Worm (Caenorhabditis elegans) whole organism, young adult: ENCODE measurements around the gene ZK930.4.

Experiments used
- B0261.1 ChIP-seq: sonication (generic microtip); optimal IDR thresholded peaks from 2 replicates; lab custom pipeline; 2016; ENCODE audit warnings: mild to moderate bottlenecking, missing genetic modification characterization, moderate library complexity, missing compliant biosample characterization
- B0336.3 ChIP-seq: fragments of 200-800 bp; sonication (Bioruptor generic); IDR thresholded peaks from 2 replicates; pipeline ENCODE4 v1.3.6; 2022; ENCODE audit warnings: missing genetic modification characterization, missing compliant biosample characterization
- C06A6.2 ChIP-seq: fragments of 200-800 bp; sonication (Bioruptor generic); conservative IDR thresholded peaks from 2 replicates; pipeline ENCODE4 v1.3.6; 2022; ENCODE audit warnings: missing genetic modification characterization, missing compliant biosample characterization
- C17E4.6 ChIP-seq: fragments of 200-800 bp; sonication (Bioruptor generic); IDR thresholded peaks from 2 replicates; pipeline ENCODE4 v1.3.6; 2022; ENCODE audit warnings: missing genetic modification reagents, missing genetic modification characterization, missing compliant biosample characterization
- F10E7.11 ChIP-seq: sonication (generic microtip); optimal IDR thresholded peaks from 2 replicates; lab custom pipeline; 2017; ENCODE audit warnings: mild to moderate bottlenecking, missing genetic modification characterization, moderate library complexity, missing compliant biosample characterization
- F23B12.7 ChIP-seq: sonication (generic microtip); optimal IDR thresholded peaks from 2 replicates; lab custom pipeline; 2017; ENCODE audit warnings: missing genetic modification characterization, mild to moderate bottlenecking, missing compliant biosample characterization, antibody characterized with exemption, moderate library complexity; ENCODE audit not compliant: insufficient read depth
- F37B4.10 ChIP-seq: fragments of 200-800 bp; sonication (Bioruptor generic); IDR thresholded peaks from 2 replicates; pipeline ENCODE4 v1.3.6; 2022; ENCODE audit warnings: missing genetic modification characterization, missing compliant biosample characterization
- F49E8.2 ChIP-seq: sonication (generic microtip); optimal IDR thresholded peaks from 3 replicates; lab custom pipeline; 2017; ENCODE audit warnings: missing genetic modification characterization, mild to moderate bottlenecking, missing compliant biosample characterization, antibody characterized with exemption, moderate library complexity; ENCODE audit not compliant: insufficient read depth
- K11D2.4 ChIP-seq: fragments of 200-800 bp; sonication (Bioruptor generic); IDR thresholded peaks from 2 replicates; pipeline ENCODE4 v1.3.6; 2022; ENCODE audit warnings: missing genetic modification reagents, missing genetic modification characterization, missing compliant biosample characterization
- K12H6.12 ChIP-seq: fragments of 200-800 bp; sonication (Bioruptor generic); optimal IDR thresholded peaks from 2 replicates; lab custom pipeline; 2018; ENCODE audit warnings: mild to moderate bottlenecking, missing genetic modification characterization, missing compliant biosample characterization
- T07F8.4 ChIP-seq: sonication (generic microtip); optimal IDR thresholded peaks from 2 replicates; lab custom pipeline; 2016; ENCODE audit warnings: mild to moderate bottlenecking, missing genetic modification characterization, moderate library complexity, missing compliant biosample characterization
- Y53F4B.3 ChIP-seq: fragments of 200-800 bp; sonication (Bioruptor generic); IDR thresholded peaks from 2 replicates; pipeline ENCODE4 v1.3.6; 2022; ENCODE audit warnings: missing genetic modification reagents, missing genetic modification characterization, missing compliant biosample characterization
- Y67H2A.10 ChIP-seq: fragments of 200-800 bp; sonication (Bioruptor generic); conservative IDR thresholded peaks from 2 replicates; pipeline ENCODE4 v1.3.6; 2022; ENCODE audit warnings: missing genetic modification reagents, missing genetic modification characterization, missing compliant biosample characterization
- Y79H2A.3 ChIP-seq: fragments of 200-800 bp; sonication (Bioruptor generic); conservative IDR thresholded peaks from 2 replicates; pipeline ENCODE4 v1.3.6; 2022; ENCODE audit warnings: missing genetic modification reagents, missing genetic modification characterization, missing compliant biosample characterization
- aptf-2 ChIP-seq: fragments of 200-800 bp; sonication (Bioruptor generic); conservative IDR thresholded peaks from 2 replicates; pipeline ENCODE4 v1.3.6; 2022; ENCODE audit warnings: missing genetic modification reagents, missing genetic modification characterization, missing compliant biosample characterization
- aptf-3 ChIP-seq: fragments of 200-800 bp; sonication (Bioruptor generic); IDR thresholded peaks from 2 replicates; pipeline ENCODE4 v1.3.6; 2022; ENCODE audit warnings: missing genetic modification characterization, missing compliant biosample characterization
- bed-1 ChIP-seq: fragments of 200-800 bp; sonication (Bioruptor generic); IDR thresholded peaks from 2 replicates; pipeline ENCODE4 v1.3.6; 2022; ENCODE audit warnings: missing genetic modification reagents, missing genetic modification characterization, missing compliant biosample characterization
- ccch-3 ChIP-seq: fragments of 200-800 bp; sonication (Bioruptor generic); optimal IDR thresholded peaks from 2 replicates; lab custom pipeline; 2018; ENCODE audit warnings: mild to moderate bottlenecking, missing genetic modification characterization, missing compliant biosample characterization
- cebp-1 ChIP-seq, 2 experiments: fragments of 200-800 bp in 1 of 2; sonication (Bioruptor generic) in 1 of 2; sonication (generic microtip) in 1 of 2; IDR thresholded peaks in 1 of 2; optimal IDR thresholded peaks in 1 of 2; 2 replicates each; pipeline versions ENCODE4 v1.3.6 to Lab custom; 2017 to 2022; ENCODE audit warnings: missing compliant biosample characterization in 2 of 2, missing genetic modification characterization in 2 of 2, mild to moderate bottlenecking in 1 of 2, missing genetic modification reagents in 1 of 2, moderate library complexity in 1 of 2
- cebp-2 ChIP-seq: fragments of 200-800 bp; sonication (Bioruptor generic); IDR thresholded peaks from 2 replicates; pipeline ENCODE4 v1.3.6; 2022; ENCODE audit warnings: missing genetic modification characterization, missing compliant biosample characterization
- ceh-40 ChIP-seq: fragments of 200-800 bp; sonication (Bioruptor generic); IDR thresholded peaks from 2 replicates; pipeline ENCODE4 v1.3.6; 2022; ENCODE audit warnings: missing genetic modification characterization, missing compliant biosample characterization
- ceh-58 ChIP-seq: fragments of 200-800 bp; sonication (Bioruptor generic); IDR thresholded peaks from 2 replicates; pipeline ENCODE4 v1.3.6; 2022; ENCODE audit warnings: missing genetic modification characterization, missing compliant biosample characterization
- ceh-91 ChIP-seq: fragments of 200-800 bp; sonication (Bioruptor generic); IDR thresholded peaks from 2 replicates; pipeline ENCODE4 v1.3.6; 2022; ENCODE audit warnings: missing genetic modification reagents, missing genetic modification characterization, missing compliant biosample characterization
- chd-7 ChIP-seq: sonication (generic microtip); optimal IDR thresholded peaks from 2 replicates; lab custom pipeline; 2016; ENCODE audit warnings: mild to moderate bottlenecking, missing genetic modification characterization, moderate library complexity, missing compliant biosample characterization
- dox-1 ChIP-seq: fragments of 200-800 bp; sonication (Bioruptor generic); IDR thresholded peaks from 2 replicates; pipeline ENCODE4 v1.3.6; 2022; ENCODE audit warnings: missing genetic modification reagents, missing genetic modification characterization, missing compliant biosample characterization
- dpl-1 ChIP-seq: fragments of 150-350 bp; optimal IDR thresholded peaks from 2 replicates; lab custom pipeline; 2014; ENCODE audit warnings: missing biosample characterization, missing genetic modification reagents, missing genetic modification characterization
- egl-18 ChIP-seq: fragments of 200-800 bp; sonication (Bioruptor generic); IDR thresholded peaks from 2 replicates; pipeline ENCODE4 v1.3.6; 2022; ENCODE audit warnings: missing genetic modification reagents, missing genetic modification characterization, missing compliant biosample characterization
- egrh-3 ChIP-seq: fragments of 200-800 bp; sonication (Bioruptor generic); IDR thresholded peaks from 2 replicates; pipeline ENCODE4 v1.3.6; 2022; ENCODE audit warnings: missing genetic modification reagents, missing genetic modification characterization, missing compliant biosample characterization
- ekl-4 ChIP-seq: fragments of 200-800 bp; sonication (Bioruptor generic); IDR thresholded peaks from 2 replicates; pipeline ENCODE4 v1.3.6; 2022; ENCODE audit warnings: missing genetic modification reagents, missing genetic modification characterization, missing compliant biosample characterization
- hlh-12 ChIP-seq: sonication (generic microtip); optimal IDR thresholded peaks from 2 replicates; lab custom pipeline; 2016; ENCODE audit warnings: missing genetic modification characterization, missing compliant biosample characterization
- hmg-20 ChIP-seq: fragments of 200-800 bp; sonication (Bioruptor generic); IDR thresholded peaks from 2 replicates; pipeline ENCODE4 v1.3.6; 2022; ENCODE audit warnings: missing genetic modification reagents, missing genetic modification characterization, missing compliant biosample characterization
- lag-1 ChIP-seq: fragments of 200-800 bp; sonication (Bioruptor generic); IDR thresholded peaks from 2 replicates; pipeline ENCODE4 v1.3.6; 2022; ENCODE audit warnings: missing genetic modification reagents, missing genetic modification characterization, missing compliant biosample characterization
- lin-54 ChIP-seq: fragments of 200-800 bp; sonication (Bioruptor generic); optimal IDR thresholded peaks from 2 replicates; lab custom pipeline; 2018; ENCODE audit warnings: mild to moderate bottlenecking, missing genetic modification characterization, missing compliant biosample characterization
- lir-1 ChIP-seq: fragments of 200-800 bp; sonication (Bioruptor generic); conservative IDR thresholded peaks from 2 replicates; pipeline ENCODE4 v1.3.6; 2022; ENCODE audit warnings: missing genetic modification reagents, missing genetic modification characterization, missing compliant biosample characterization
- lsy-27 ChIP-seq: sonication (generic microtip); optimal IDR thresholded peaks from 2 replicates; lab custom pipeline; 2017; ENCODE audit warnings: missing genetic modification characterization, mild to moderate bottlenecking, missing compliant biosample characterization, antibody characterized with exemption, missing genotype, borderline replicate concordance; ENCODE audit not compliant: insufficient read depth
- mcd-1 ChIP-seq: fragments of 200-800 bp; sonication (Bioruptor generic); IDR thresholded peaks from 2 replicates; pipeline ENCODE4 v1.3.6; 2022; ENCODE audit warnings: missing genetic modification reagents, missing genetic modification characterization, missing compliant biosample characterization
- nfya-2 ChIP-seq: fragments of 200-800 bp; sonication (Bioruptor generic); IDR thresholded peaks from 2 replicates; pipeline ENCODE4 v1.3.6; 2022; ENCODE audit warnings: missing genetic modification reagents, missing genetic modification characterization, missing compliant biosample characterization
- nhr-179 ChIP-seq: sonication (generic microtip); optimal IDR thresholded peaks from 2 replicates; lab custom pipeline; 2016; ENCODE audit warnings: mild to moderate bottlenecking, missing genetic modification characterization, missing compliant biosample characterization
- nhr-27 ChIP-seq: fragments of 200-800 bp; sonication (Bioruptor generic); optimal IDR thresholded peaks from 2 replicates; lab custom pipeline; 2018; ENCODE audit warnings: mild to moderate bottlenecking, missing genetic modification characterization, moderate library complexity, missing compliant biosample characterization
- pha-4 ChIP-seq: fragments of 150-350 bp; sonication (generic microtip); optimal IDR thresholded peaks from 2 replicates; lab custom pipeline; 2014; ENCODE audit warnings: missing biosample characterization, missing genetic modification reagents, missing genetic modification characterization
- snpc-1.1 ChIP-seq: sonication (generic microtip); optimal IDR thresholded peaks from 2 replicates; lab custom pipeline; 2017; ENCODE audit warnings: missing genetic modification characterization, mild to moderate bottlenecking, missing compliant biosample characterization, antibody characterized with exemption, moderate library complexity, missing genotype, missing genetic modification reagents; ENCODE audit not compliant: insufficient read depth
- somi-1 ChIP-seq: fragments of 200-800 bp; sonication (Bioruptor generic); optimal IDR thresholded peaks from 2 replicates; lab custom pipeline; 2018; ENCODE audit warnings: mild to moderate bottlenecking, missing genetic modification characterization, missing compliant biosample characterization
- tbx-9 ChIP-seq: sonication (generic microtip); optimal IDR thresholded peaks from 2 replicates; lab custom pipeline; 2016; ENCODE audit warnings: borderline replicate concordance, missing genetic modification characterization, inconsistent platforms, missing compliant biosample characterization
- zfh-2 ChIP-seq: fragments of 200-800 bp; sonication (Bioruptor generic); conservative IDR thresholded peaks from 2 replicates; pipeline ENCODE4 v1.3.6; 2022; ENCODE audit warnings: missing genetic modification reagents, missing genetic modification characterization, missing compliant biosample characterization
- zim-3 ChIP-seq: sonication (generic microtip); optimal IDR thresholded peaks from 2 replicates; lab custom pipeline; 2017; ENCODE audit warnings: mild to moderate bottlenecking, missing genetic modification characterization, moderate library complexity, missing compliant biosample characterization
- ztf-22 ChIP-seq: fragments of 200-800 bp; sonication (Bioruptor generic); optimal IDR thresholded peaks from 2 replicates; lab custom pipeline; 2018; ENCODE audit warnings: mild to moderate bottlenecking, missing genetic modification characterization, moderate library complexity, missing compliant biosample characterization
- ztf-28 ChIP-seq: fragments of 200-800 bp; sonication (Bioruptor generic); IDR thresholded peaks from 2 replicates; pipeline ENCODE4 v1.3.6; 2022; ENCODE audit warnings: missing genetic modification reagents, missing genetic modification characterization, missing compliant biosample characterization

The ZK930.4 gene

ce11 chrII:11874674-11875198, 31.6 kb upstream of the ZK930.4 start, which contains the start of the genes npp-3 and top-2 (continued):
- TF ChIP-seq lag-1 (GFP tag; lab: Robert Waterston, UW) (no peak), Y67H2A.10 (GFP tag; lab: Robert Waterston, UW) (peak; percentile 90), K12H6.12 (peak; percentile 84), nfya-2 (GFP tag; lab: Robert Waterston, UW) (0 out of 2 replicates have a peak, but pooled peaks have one; percentile 34), chd-7 (tag; lab: Kevin White, UChicago) (peak; percentile 35), bed-1 (GFP tag; lab: Robert Waterston, UW) (no peak), B0336.3 (GFP tag; lab: Robert Waterston, UW) (peak; percentile 96), F37B4.10 (GFP tag; lab: Robert Waterston, UW) (no peak), ekl-4 (GFP tag; lab: Robert Waterston, UW) (peak; percentile 98), aptf-2 (GFP tag; lab: Robert Waterston, UW) (peak; percentile 81), mcd-1 (GFP tag; lab: Robert Waterston, UW) (peak; percentile 94), hlh-12 (tag; lab: Kevin White, UChicago) (no peak), cebp-2 (GFP tag; lab: Robert Waterston, UW) (no peak), lin-54 (peak; percentile 98), lir-1 (GFP tag; lab: Robert Waterston, UW) (peak; percentile 91), C17E4.6 (peak; percentile 97), ceh-91 (GFP tag; lab: Robert Waterston, UW) (peak; percentile 98), C06A6.2 (GFP tag; lab: Robert Waterston, UW) (peak; percentile 70), ztf-22 (GFP tag; lab: Kevin White, UChicago) (no peak), egl-18 (0 out of 2 replicates have a peak, but pooled peaks have one; percentile 41), dox-1 (GFP tag; lab: Robert Waterston, UW) (peak; percentile 96), K11D2.4 (peak; percentile 76), tbx-9 (no peak), ceh-40 (GFP tag; lab: Robert Waterston, UW) (0 out of 2 replicates have a peak, but pooled peaks have one; percentile 16), F10E7.11 (tag; lab: Kevin White, UChicago) (no peak), nhr-27 (tag; lab: Kevin White, UChicago) (no peak), snpc-1.1 (tag; lab: Kevin White, UChicago) (peak; percentile 39), F23B12.7 (tag; lab: Kevin White, UChicago) (peak; percentile 88), ztf-28 (GFP tag; lab: Robert Waterston, UW) (peak; percentile 85), ccch-3 (GFP tag; lab: Kevin White, UChicago) (no peak), T07F8.4 (no peak), ceh-58 (GFP tag; lab: Robert Waterston, UW) (no peak), Y79H2A.3 (GFP tag; lab: Robert Waterston, UW) (0 out of 2 replicates have a peak, but pooled peaks have one; percentile 63), zim-3 (no peak), hmg-20 (GFP tag; lab: Robert Waterston, UW) (peak; percentile 79; the same call in 1 of the 2 replicates), aptf-3 (GFP tag; lab: Robert Waterston, UW) (no peak), cebp-1 (GFP tag; IDR thresholded peaks at IDR 0.05; lab: Robert Waterston, UW) (peak; percentile 69; the same call in 1 of the 2 replicates), cebp-1 (tag; optimal IDR thresholded peaks at IDR 0.05; lab: Kevin White, UChicago) (peak; percentile 88)

- TF ChIP-seq egrh-3 (peak; percentile 67), ccch-3 (GFP tag; lab: Kevin White, UChicago) (no peak), dpl-1 (GFP tag; lab: Kevin White, UChicago) (no peak), K12H6.12 (no peak), lin-54 (no peak), lsy-27 (tag; lab: Kevin White, UChicago) (no peak), somi-1 (GFP tag; lab: Kevin White, UChicago) (no peak), F49E8.2 (tag; lab: Kevin White, UChicago) (no peak), Y53F4B.3 (GFP tag; lab: Robert Waterston, UW) (no peak), ceh-58 (GFP tag; lab: Robert Waterston, UW) (no peak), nfya-2 (GFP tag; lab: Robert Waterston, UW) (no peak), ceh-40 (GFP tag; lab: Robert Waterston, UW) (no peak), zfh-2 (GFP tag; lab: Robert Waterston, UW) (peak; percentile 80), B0261.1 (tag; lab: Kevin White, UChicago) (no peak), nhr-179 (tag; lab: Kevin White, UChicago) (no peak), pha-4 (tag; lab: Kevin White, UChicago) (no peak)
Observed at ce11 chrII:11879784-11880183, 26.5 kb upstream of the ZK930.4 start.
